Fruit fly (Drosophila melanogaster) whole organism, embryonic: ENCODE results near the gene CG42827.
A peak's percentile ranks its signal among the peaks of the same experiment; 100 is the strongest.

Experiments
- Bteb2 ChIP-seq: fragments of 200-800 bp; sonication (Bioruptor generic); optimal IDR thresholded peaks from 2 replicates; lab custom pipeline; 2016; ENCODE audit warnings: missing biosample characterization, missing genetic modification characterization
- CG11398 ChIP-seq: fragments of 200-800 bp; sonication (Bioruptor generic); optimal IDR thresholded peaks from 2 replicates; lab custom pipeline; 2016; ENCODE audit warnings: missing biosample characterization, missing genetic modification characterization
- CG11695 ChIP-seq: fragments of 200-800 bp; sonication (Bioruptor generic); IDR thresholded peaks from 3 replicates; pipeline ENCODE4 v1.3.6; 2022; ENCODE audit warnings: missing biosample characterization, missing genetic modification characterization
- CG12391 ChIP-seq: fragments of 200-800 bp; sonication (Bioruptor generic); optimal IDR thresholded peaks from 3 replicates; lab custom pipeline; 2018; ENCODE audit warnings: missing biosample characterization, mild to moderate bottlenecking, missing genetic modification characterization, moderate library complexity
- CG13894 ChIP-seq: fragments of 200-800 bp; sonication (Bioruptor generic); optimal IDR thresholded peaks from 3 replicates; lab custom pipeline; 2018; ENCODE audit warnings: missing biosample characterization, mild to moderate bottlenecking, missing genetic modification characterization, moderate library complexity
- CG14050 ChIP-seq: fragments of 200-800 bp; sonication (Bioruptor generic); IDR thresholded peaks from 3 replicates; pipeline ENCODE4 v1.3.6; 2022; ENCODE audit warnings: missing biosample characterization, missing genetic modification characterization
- CG15269 ChIP-seq: fragments of 200-800 bp; sonication (Bioruptor generic); optimal IDR thresholded peaks from 2 replicates; lab custom pipeline; 2018; ENCODE audit warnings: missing biosample characterization, mild to moderate bottlenecking, missing genetic modification characterization, moderate library complexity
- CG1529 ChIP-seq: fragments of 200-800 bp; sonication (Bioruptor generic); optimal IDR thresholded peaks from 3 replicates; lab custom pipeline; 2018; ENCODE audit warnings: missing biosample characterization, missing genetic modification characterization
- CG15514 ChIP-seq: fragments of 200-800 bp; sonication (Bioruptor generic); optimal IDR thresholded peaks from 3 replicates; lab custom pipeline; 2017; ENCODE audit warnings: missing biosample characterization, missing genetic modification characterization, mild to moderate bottlenecking, moderate library complexity, missing genetic modification reagents
- CG17186 ChIP-seq: fragments of 200-800 bp; sonication (Bioruptor generic); optimal IDR thresholded peaks from 3 replicates; lab custom pipeline; 2017; ENCODE audit warnings: missing biosample characterization, missing genetic modification reagents, missing genetic modification characterization
- CG17385 ChIP-seq: fragments of 200-800 bp; sonication (Bioruptor generic); optimal IDR thresholded peaks from 3 replicates; lab custom pipeline; 2018; ENCODE audit warnings: missing biosample characterization, mild to moderate bottlenecking, missing genetic modification characterization
- CG17912 ChIP-seq: fragments of 200-800 bp; sonication (Bioruptor generic); optimal IDR thresholded peaks from 2 replicates; lab custom pipeline; 2018; ENCODE audit warnings: missing biosample characterization, mild to moderate bottlenecking, missing genetic modification characterization
- CG18599 ChIP-seq: fragments of 200-800 bp; sonication (Bioruptor generic); optimal IDR thresholded peaks from 3 replicates; lab custom pipeline; 2017; ENCODE audit warnings: missing biosample characterization, missing genetic modification characterization, mild to moderate bottlenecking, moderate library complexity, missing genetic modification reagents
- CG32772 ChIP-seq: fragments of 200-800 bp; sonication (Bioruptor generic); IDR thresholded peaks from 2 replicates; pipeline ENCODE4 v1.3.6; 2022; ENCODE audit warnings: missing biosample characterization, missing genetic modification characterization
- CG34422 ChIP-seq: fragments of 200-800 bp; sonication (Bioruptor generic); IDR thresholded peaks from 3 replicates; pipeline ENCODE4 v1.3.6; 2022; ENCODE audit warnings: missing biosample characterization, missing genetic modification characterization
- CG4328 ChIP-seq: fragments of 200-800 bp; sonication (Bioruptor generic); optimal IDR thresholded peaks from 3 replicates; lab custom pipeline; 2017; ENCODE audit warnings: missing biosample characterization, missing genetic modification reagents, missing genetic modification characterization
- CG4707 ChIP-seq: fragments of 200-800 bp; sonication (Bioruptor generic); optimal IDR thresholded peaks from 2 replicates; lab custom pipeline; 2018; ENCODE audit warnings: missing biosample characterization, mild to moderate bottlenecking, missing genetic modification characterization, moderate library complexity
- CG7357 ChIP-seq: fragments of 200-800 bp; sonication (Bioruptor generic); IDR thresholded peaks from 3 replicates; pipeline ENCODE4 v1.3.6; 2022; ENCODE audit warnings: missing biosample characterization, missing genetic modification characterization
- CG8359 ChIP-seq: fragments of 200-800 bp; sonication (Bioruptor generic); optimal IDR thresholded peaks from 2 replicates; lab custom pipeline; 2017; ENCODE audit warnings: missing biosample characterization, mild to moderate bottlenecking, missing genetic modification characterization, borderline replicate concordance
- CG8388 ChIP-seq: fragments of 200-800 bp; sonication (Bioruptor generic); optimal IDR thresholded peaks from 2 replicates; lab custom pipeline; 2019; ENCODE audit warnings: missing biosample characterization, mild to moderate bottlenecking, missing genetic modification characterization, moderate library complexity
- CG9215 ChIP-seq: fragments of 200-800 bp; sonication (Bioruptor generic); IDR thresholded peaks from 2 replicates; pipeline ENCODE4 v1.3.6; 2022; ENCODE audit warnings: missing biosample characterization, missing genetic modification characterization
- CoRest ChIP-seq: fragments of 200-800 bp; sonication (Bioruptor generic); optimal IDR thresholded peaks from 3 replicates; lab custom pipeline; 2018; ENCODE audit warnings: missing biosample characterization, mild to moderate bottlenecking, missing genetic modification characterization, moderate library complexity
- CrebB ChIP-seq: fragments of 200-800 bp; sonication (Bioruptor generic); optimal IDR thresholded peaks from 3 replicates; lab custom pipeline; 2018; ENCODE audit warnings: missing biosample characterization, mild to moderate bottlenecking, missing genetic modification characterization
- Dek ChIP-seq: fragments of 200-800 bp; sonication (Bioruptor generic); optimal IDR thresholded peaks from 3 replicates; lab custom pipeline; 2019; ENCODE audit warnings: missing biosample characterization, mild to moderate bottlenecking, missing genetic modification characterization, moderate library complexity
- ERR ChIP-seq: fragments of 200-800 bp; sonication (Bioruptor generic); optimal IDR thresholded peaks from 2 replicates; lab custom pipeline; 2016; ENCODE audit warnings: missing biosample characterization, missing genetic modification characterization
- Fer1 ChIP-seq: fragments of 200-800 bp; sonication (Bioruptor generic); optimal IDR thresholded peaks from 2 replicates; lab custom pipeline; 2017; ENCODE audit warnings: missing biosample characterization, mild to moderate bottlenecking, missing genetic modification characterization
- HmgZ ChIP-seq: fragments of 200-800 bp; sonication (Bioruptor generic); optimal IDR thresholded peaks from 2 replicates; lab custom pipeline; 2018; ENCODE audit warnings: missing biosample characterization, mild to moderate bottlenecking, missing genetic modification characterization
- Hr51 ChIP-seq, 2 experiments: fragments of 200-800 bp; sonication (Bioruptor generic); optimal IDR thresholded peaks; 2 replicates in 1 of 2; 3 replicates in 1 of 2; lab custom pipeline; 2016 to 2018; ENCODE audit warnings: missing biosample characterization in 2 of 2, missing genetic modification characterization in 2 of 2, mild to moderate bottlenecking in 1 of 2, moderate library complexity in 1 of 2
- Lhr ChIP-seq: fragments of 200-800 bp; sonication (Bioruptor generic); optimal IDR thresholded peaks from 3 replicates; lab custom pipeline; 2017; ENCODE audit warnings: mild to moderate bottlenecking, missing biosample characterization, missing genetic modification reagents, missing genetic modification characterization
- NFAT ChIP-seq: fragments of 200-800 bp; sonication (Bioruptor generic); IDR thresholded peaks from 2 replicates; pipeline ENCODE4 v1.3.6; 2022; ENCODE audit warnings: missing biosample characterization, missing genetic modification characterization
- Nf-YB ChIP-seq: fragments of 200-800 bp; sonication (Bioruptor generic); optimal IDR thresholded peaks from 3 replicates; lab custom pipeline; 2019; ENCODE audit warnings: missing biosample characterization, mild to moderate bottlenecking, missing genetic modification characterization, moderate library complexity
- Poxn ChIP-seq: fragments of 200-800 bp; sonication (Bioruptor generic); IDR thresholded peaks from 2 replicates; pipeline ENCODE4 v1.3.6; 2022; ENCODE audit warnings: missing biosample characterization, missing genetic modification characterization
- Tbp ChIP-seq: fragments of >200 bp; optimal IDR thresholded peaks from 2 replicates; lab custom pipeline; 2018; ENCODE audit warnings: missing biosample characterization, missing genetic modification characterization
- bbx ChIP-seq: fragments of 200-800 bp; sonication (Bioruptor generic); IDR thresholded peaks from 2 replicates; pipeline ENCODE4 v1.3.6; 2022; ENCODE audit warnings: missing biosample characterization, missing genetic modification characterization; ENCODE audit not compliant: partially characterized antibody
- cas ChIP-seq: fragments of 200-800 bp; sonication (Bioruptor generic); IDR thresholded peaks from 2 replicates; pipeline ENCODE4 v1.3.6; 2022; ENCODE audit warnings: missing biosample characterization, missing genetic modification characterization
- chm ChIP-seq: fragments of 200-800 bp; sonication (Bioruptor generic); IDR thresholded peaks from 2 replicates; pipeline ENCODE4 v1.3.6; 2022; ENCODE audit warnings: missing biosample characterization, missing genetic modification characterization
- crol ChIP-seq: fragments of 200-800 bp; sonication (Bioruptor generic); IDR thresholded peaks from 2 replicates; pipeline ENCODE4 v1.3.6; 2022; ENCODE audit warnings: missing biosample characterization, missing genetic modification characterization
- dan ChIP-seq: fragments of 200-800 bp; sonication (Bioruptor generic); IDR thresholded peaks from 2 replicates; pipeline ENCODE4 v1.3.6; 2022; ENCODE audit warnings: missing biosample characterization, missing genetic modification characterization
- dm ChIP-seq: fragments of 200-800 bp; sonication (Bioruptor generic); optimal IDR thresholded peaks from 3 replicates; lab custom pipeline; 2016; ENCODE audit warnings: missing biosample characterization, missing genetic modification characterization
- fru ChIP-seq: fragments of >200 bp; optimal IDR thresholded peaks from 2 replicates; lab custom pipeline; 2017
- gem ChIP-seq: fragments of 200-800 bp; sonication (Bioruptor generic); optimal IDR thresholded peaks from 2 replicates; lab custom pipeline; 2019; ENCODE audit warnings: missing biosample characterization, mild to moderate bottlenecking, missing genetic modification characterization, moderate library complexity
- gfzf ChIP-seq: fragments of 200-800 bp; sonication (Bioruptor generic); optimal IDR thresholded peaks from 2 replicates; lab custom pipeline; 2016; ENCODE audit warnings: missing biosample characterization, mild to moderate bottlenecking, missing genetic modification characterization, moderate library complexity
- hb ChIP-seq: fragments of 200-800 bp; sonication (Bioruptor generic); IDR thresholded peaks from 3 replicates; pipeline ENCODE4 v1.3.6; 2022; ENCODE audit warnings: missing biosample characterization, missing genetic modification characterization; ENCODE audit not compliant: partially characterized antibody
- lola ChIP-seq, 3 experiments: fragments of >200 bp in 2 of 3; fragments of 200-800 bp in 1 of 3; sonication (Bioruptor generic) in 1 of 3; optimal IDR thresholded peaks; 2 replicates each; lab custom pipeline; 2017 to 2019; ENCODE audit warnings: missing biosample characterization in 3 of 3, missing genetic modification characterization in 3 of 3, mild to moderate bottlenecking in 1 of 3, moderate library complexity in 1 of 3
- nmo ChIP-seq: fragments of 200-800 bp; sonication (Bioruptor generic); optimal IDR thresholded peaks from 2 replicates; lab custom pipeline; 2018; ENCODE audit warnings: missing biosample characterization, mild to moderate bottlenecking, missing genetic modification characterization, moderate library complexity
- pita ChIP-seq: fragments of 200-800 bp; sonication (Bioruptor generic); optimal IDR thresholded peaks from 2 replicates; lab custom pipeline; 2017; ENCODE audit warnings: missing biosample characterization, mild to moderate bottlenecking, missing genetic modification characterization
- sd ChIP-seq: fragments of 200-800 bp; sonication (Bioruptor generic); optimal IDR thresholded peaks from 3 replicates; lab custom pipeline; 2018; ENCODE audit warnings: missing biosample characterization, mild to moderate bottlenecking, missing genetic modification characterization, moderate library complexity
- sens-2 ChIP-seq: fragments of 200-800 bp; sonication (Bioruptor generic); IDR thresholded peaks from 2 replicates; pipeline ENCODE4 v1.3.6; 2022; ENCODE audit warnings: missing biosample characterization, missing genetic modification characterization
- trem ChIP-seq: fragments of 200-800 bp; optimal IDR thresholded peaks from 3 replicates; lab custom pipeline; 2019; ENCODE audit warnings: missing biosample characterization, mild to moderate bottlenecking, missing genetic modification characterization, moderate library complexity
- wor ChIP-seq: fragments of 200-800 bp; sonication (Bioruptor generic); IDR thresholded peaks from 2 replicates; pipeline ENCODE4 v1.3.6; 2022; ENCODE audit warnings: missing biosample characterization, missing genetic modification characterization

Gene CG42827

dm6 chr3R:23358565-23359138 is 14.1 kb upstream of the CG42827 start, which contains the start of gene RpS3 (continued):
- TF ChIP-seq nmo (GFP tag; lab: Kevin White, UChicago) (peak; percentile 65), CG15269 (no peak), ERR (GFP tag; lab: Kevin White, UChicago) (no peak), CG4707 (no peak), Poxn (GFP tag; lab: Robert Waterston, UW) (no peak), Hr51 (GFP tag; optimal IDR thresholded peaks at IDR 0.05; lab: Kevin White, UChicago) (peak in 1 of 2 experiments; percentile 19), crol (GFP tag; lab: Robert Waterston, UW) (no peak), Tbp (GFP tag; lab: Kevin White, UChicago) (peak; percentile 50), CG4328 (GFP tag; lab: Kevin White, UChicago) (peak; percentile 12), Fer1 (GFP tag; lab: Kevin White, UChicago) (peak; percentile 63), CG13894 (tag; lab: Kevin White, UChicago) (peak; percentile 30), CG18599 (GFP tag; lab: Kevin White, UChicago) (no peak), CG11695 (GFP tag; lab: Robert Waterston, UW) (peak; percentile 45; the same call in 2 of the 3 replicates), NFAT (GFP tag; lab: Robert Waterston, UW) (no peak), CrebB (tag; lab: Kevin White, UChicago) (peak; percentile 40), hb (GFP tag; lab: Robert Waterston, UW) (no peak), CG8388 (GFP tag; lab: Kevin White, UChicago) (peak; percentile 14), HmgZ (tag; lab: Kevin White, UChicago) (no peak), gem (tag; lab: Kevin White, UChicago) (peak; percentile 36), CG8359 (peak; percentile 15), Nf-YB (GFP tag; lab: Kevin White, UChicago) (peak; percentile 13), chm (no peak), sens-2 (no peak), CG15514 (GFP tag; lab: Kevin White, UChicago) (peak; percentile 64), CG17186 (GFP tag; lab: Kevin White, UChicago) (peak; percentile 10), dm (peak; percentile 99), CG1529 (GFP tag; lab: Kevin White, UChicago) (peak; percentile 13), sd (tag; lab: Kevin White, UChicago) (peak; percentile 31), CG17385 (GFP tag; lab: Kevin White, UChicago) (peak; percentile 48), Lhr (peak; percentile 66), trem (tag; lab: Kevin White, UChicago) (peak; percentile 77), CG7357 (no peak), CG11398 (GFP tag; lab: Kevin White, UChicago) (no peak), lola (GFP tag; optimal IDR thresholded peaks at IDR 0.05; lab: Kevin White, UChicago) (peak in 1 of 3 experiments; percentile 24), wor (GFP tag; lab: Robert Waterston, UW) (no peak), Bteb2 (no peak), bbx (peak; percentile 53; the same call in 1 of the 2 replicates), dan (GFP tag; lab: Robert Waterston, UW) (no peak), cas (GFP tag; lab: Robert Waterston, UW) (no peak), CG17912 (GFP tag; lab: Kevin White, UChicago) (no peak), CG14050 (GFP tag; lab: Robert Waterston, UW) (no peak), fru (lab: Kevin White, UChicago) (no peak), Dek (tag; lab: Kevin White, UChicago) (peak; percentile 43), CG32772 (no peak), CoRest (peak; percentile 50), CG12391 (peak; percentile 56), gfzf (GFP tag; lab: Kevin White, UChicago) (peak; percentile 71), pita (peak; percentile 80), CG9215 (no peak), CG34422 (GFP tag; lab: Robert Waterston, UW) (peak; percentile 80; the same call in 1 of the 3 replicates)
